Fruit fly (Drosophila melanogaster): Measurements from ENCODE around the gene svp.

Gene svp

dm6 chr3R:12272826-12273225, 14.3 kb downstream of the svp start, which contains the start of gene Sfp87B:
Sfp87B (plus strand) TSS chr3R:12273126.
- TF ChIP-seq Sin3A (optimal IDR thresholded peaks at IDR 0.05) (no peak), ttk (optimal IDR thresholded peaks at IDR 0.05) (no peak), Myc (optimal IDR thresholded peaks at IDR 0.05) (no peak), psq (optimal IDR thresholded peaks at IDR 0.05) (no peak)

dm6 chr3R:12279019-12279418, 20.5 kb downstream of the svp start:
- TF ChIP-seq Myc (optimal IDR thresholded peaks at IDR 0.05) (no peak), Sin3A (optimal IDR thresholded peaks at IDR 0.05) (no peak), ttk (optimal IDR thresholded peaks at IDR 0.05) (no peak), psq (optimal IDR thresholded peaks at IDR 0.05) (no peak), h (optimal IDR thresholded peaks at IDR 0.05) (no peak), insv (optimal IDR thresholded peaks at IDR 0.05) (no peak)

- TF ChIP-seq Myc (optimal IDR thresholded peaks at IDR 0.05) (no peak), ttk (optimal IDR thresholded peaks at IDR 0.05) (no peak), Sin3A (optimal IDR thresholded peaks at IDR 0.05) (no peak), h (optimal IDR thresholded peaks at IDR 0.05) (no peak), psq (optimal IDR thresholded peaks at IDR 0.05) (no peak), insv (optimal IDR thresholded peaks at IDR 0.05) (no peak)
Observed at dm6 chr3R:12280729-12281342, 22.3 kb downstream of the svp start.

- TF ChIP-seq ttk (optimal IDR thresholded peaks at IDR 0.05) (no peak), h (optimal IDR thresholded peaks at IDR 0.05) (no peak), psq (optimal IDR thresholded peaks at IDR 0.05) (no peak), Myc (optimal IDR thresholded peaks at IDR 0.05) (no peak), Sin3A (optimal IDR thresholded peaks at IDR 0.05) (no peak), insv (optimal IDR thresholded peaks at IDR 0.05) (no peak)
Observed at dm6 chr3R:12285589-12285988, 27.1 kb downstream of the svp start.

- TF ChIP-seq psq (optimal IDR thresholded peaks at IDR 0.05) (no peak), Sin3A (optimal IDR thresholded peaks at IDR 0.05) (no peak), Myc (optimal IDR thresholded peaks at IDR 0.05) (no peak), h (optimal IDR thresholded peaks at IDR 0.05) (no peak), ttk (optimal IDR thresholded peaks at IDR 0.05) (no peak), insv (optimal IDR thresholded peaks at IDR 0.05) (no peak)
Observed at dm6 chr3R:12288580-12289299, 30.2 kb downstream of the svp start.

- TF ChIP-seq Sin3A (optimal IDR thresholded peaks at IDR 0.05), result no peak
Observed at dm6 chr3R:12290466-12291237, 32.1 kb downstream of the svp start.

dm6 chr3R:12291872-12292271, 33.3 kb downstream of the svp start:
- TF ChIP-seq Sin3A (optimal IDR thresholded peaks at IDR 0.05), result no peak
- no peak for TF ChIP-seq Myc (optimal IDR thresholded peaks at IDR 0.05)
- TF ChIP-seq insv (optimal IDR thresholded peaks at IDR 0.05), result no peak
- no peak for TF ChIP-seq h (optimal IDR thresholded peaks at IDR 0.05)

- TF ChIP-seq insv (optimal IDR thresholded peaks at IDR 0.05) (no peak), psq (optimal IDR thresholded peaks at IDR 0.05) (no peak), h (optimal IDR thresholded peaks at IDR 0.05) (no peak), Sin3A (optimal IDR thresholded peaks at IDR 0.05) (no peak), Myc (optimal IDR thresholded peaks at IDR 0.05) (no peak), ttk (optimal IDR thresholded peaks at IDR 0.05) (no peak)
Observed at dm6 chr3R:12297261-12297660, 38.7 kb downstream of the svp start.

- TF ChIP-seq h (optimal IDR thresholded peaks at IDR 0.05), result no peak
- no peak for TF ChIP-seq insv (optimal IDR thresholded peaks at IDR 0.05)
- TF ChIP-seq ttk (optimal IDR thresholded peaks at IDR 0.05), result no peak
- TF ChIP-seq Myc (optimal IDR thresholded peaks at IDR 0.05), result no peak
- no peak for TF ChIP-seq Sin3A (optimal IDR thresholded peaks at IDR 0.05)
- no peak for TF ChIP-seq psq (optimal IDR thresholded peaks at IDR 0.05)
Observed at dm6 chr3R:12301528-12301927, 43.0 kb downstream of the svp start.

- no peak for TF ChIP-seq Sin3A (optimal IDR thresholded peaks at IDR 0.05)
- no peak for TF ChIP-seq insv (optimal IDR thresholded peaks at IDR 0.05)
- TF ChIP-seq psq (optimal IDR thresholded peaks at IDR 0.05), result no peak
- TF ChIP-seq ttk (optimal IDR thresholded peaks at IDR 0.05), result no peak
- no peak for TF ChIP-seq Myc (optimal IDR thresholded peaks at IDR 0.05)
- TF ChIP-seq h (optimal IDR thresholded peaks at IDR 0.05), result no peak
Observed at dm6 chr3R:12302915-12303314, 44.4 kb downstream of the svp start.

dm6 chr3R:12307569-12307968, 49.0 kb downstream of the svp start:
- TF ChIP-seq h (optimal IDR thresholded peaks at IDR 0.05) (no peak), ttk (optimal IDR thresholded peaks at IDR 0.05) (no peak), insv (optimal IDR thresholded peaks at IDR 0.05) (no peak), psq (optimal IDR thresholded peaks at IDR 0.05) (no peak), Sin3A (optimal IDR thresholded peaks at IDR 0.05) (no peak), Myc (optimal IDR thresholded peaks at IDR 0.05) (no peak)

dm6 chr3R:12311053-12311452, 52.5 kb downstream of the svp start, which contains the start of gene CG4066:
CG4066 (plus strand) TSS chr3R:12311353.
- TF ChIP-seq ttk (optimal IDR thresholded peaks at IDR 0.05) (no peak), Sin3A (optimal IDR thresholded peaks at IDR 0.05) (no peak), psq (optimal IDR thresholded peaks at IDR 0.05) (no peak), h (optimal IDR thresholded peaks at IDR 0.05) (no peak), Myc (optimal IDR thresholded peaks at IDR 0.05) (no peak), insv (optimal IDR thresholded peaks at IDR 0.05) (no peak)

Measured in Kc167 (cell line).